Fruit fly (Drosophila melanogaster) whole organism, embryonic: ENCODE measurements around the gene CG10137.

Source experiments
- CG10431 ChIP-seq: fragments of 200-800 bp; sonication (Bioruptor generic); optimal IDR thresholded peaks from 3 replicates; lab custom pipeline; 2018; ENCODE audit warnings: missing biosample characterization, mild to moderate bottlenecking, missing genetic modification characterization
- CG14710 ChIP-seq: fragments of 200-800 bp; sonication (Bioruptor generic); optimal IDR thresholded peaks from 3 replicates; lab custom pipeline; 2019; ENCODE audit warnings: missing biosample characterization, mild to moderate bottlenecking, missing genetic modification characterization, moderate library complexity
- CG17912 ChIP-seq: fragments of 200-800 bp; sonication (Bioruptor generic); optimal IDR thresholded peaks from 2 replicates; lab custom pipeline; 2018; ENCODE audit warnings: missing biosample characterization, mild to moderate bottlenecking, missing genetic modification characterization
- CG1792 ChIP-seq: fragments of 200-800 bp; sonication (Bioruptor generic); optimal IDR thresholded peaks from 2 replicates; lab custom pipeline; 2016; ENCODE audit warnings: missing biosample characterization, missing genetic modification characterization
- CG2712 ChIP-seq: fragments of 200-800 bp; optimal IDR thresholded peaks from 3 replicates; lab custom pipeline; 2019; ENCODE audit warnings: missing biosample characterization, mild to moderate bottlenecking, missing genetic modification characterization, moderate library complexity
- CG31224 ChIP-seq: fragments of 200-800 bp; sonication (Bioruptor generic); IDR thresholded peaks from 2 replicates; pipeline ENCODE4 v1.3.6; 2022; ENCODE audit warnings: missing biosample characterization, missing genetic modification characterization
- CG32772 ChIP-seq: fragments of 200-800 bp; sonication (Bioruptor generic); IDR thresholded peaks from 2 replicates; pipeline ENCODE4 v1.3.6; 2022; ENCODE audit warnings: missing biosample characterization, missing genetic modification characterization
- CG3281 ChIP-seq: fragments of 200-800 bp; sonication (Bioruptor generic); optimal IDR thresholded peaks from 3 replicates; lab custom pipeline; 2017; ENCODE audit warnings: missing biosample characterization, mild to moderate bottlenecking, missing genetic modification characterization
- CG3407 ChIP-seq: fragments of 200-800 bp; sonication (Bioruptor generic); optimal IDR thresholded peaks from 2 replicates; lab custom pipeline; 2018; ENCODE audit warnings: missing biosample characterization, mild to moderate bottlenecking, missing genetic modification characterization
- CG3726 ChIP-seq: fragments of 200-800 bp; sonication (Bioruptor generic); IDR thresholded peaks from 3 replicates; pipeline ENCODE4, ENCODE4 v1.3.6; 2022; ENCODE audit warnings: missing biosample characterization, missing genetic modification characterization
- CG3847 ChIP-seq: fragments of 200-800 bp; sonication (Bioruptor generic); IDR thresholded peaks from 2 replicates; pipeline ENCODE4 v1.3.6; 2022; ENCODE audit warnings: missing biosample characterization, missing genetic modification characterization
- CG4404 ChIP-seq: fragments of 200-800 bp; sonication (Bioruptor generic); IDR thresholded peaks from 2 replicates; pipeline ENCODE4 v1.3.6; 2022; ENCODE audit warnings: missing biosample characterization, missing genetic modification characterization
- CG4617 ChIP-seq: fragments of 200-800 bp; sonication (Bioruptor generic); optimal IDR thresholded peaks from 3 replicates; lab custom pipeline; 2016; ENCODE audit warnings: missing biosample characterization, missing genetic modification characterization, borderline replicate concordance
- CG4730 ChIP-seq: fragments of 200-800 bp; sonication (Bioruptor generic); IDR thresholded peaks from 2 replicates; pipeline ENCODE4 v1.3.6; 2022; ENCODE audit warnings: missing biosample characterization, missing genetic modification characterization
- CG4820 ChIP-seq: fragments of 200-800 bp; sonication (Bioruptor generic); optimal IDR thresholded peaks from 3 replicates; lab custom pipeline; 2016; ENCODE audit warnings: missing biosample characterization, missing genetic modification characterization
- CG6683 ChIP-seq: fragments of 200-800 bp; sonication (Bioruptor generic); optimal IDR thresholded peaks from 2 replicates; lab custom pipeline; 2017; ENCODE audit warnings: missing biosample characterization, mild to moderate bottlenecking, missing genetic modification characterization, missing genetic modification reagents
- CG6854 ChIP-seq: fragments of 200-800 bp; sonication (Bioruptor generic); optimal IDR thresholded peaks from 3 replicates; lab custom pipeline; 2017; ENCODE audit warnings: missing biosample characterization, mild to moderate bottlenecking, missing genetic modification characterization
- CG8290 ChIP-seq, 3 experiments: fragments of 200-800 bp; sonication (Bioruptor generic); optimal IDR thresholded peaks; 2 replicates each; lab custom pipeline; 2016 to 2019; ENCODE audit warnings: missing biosample characterization in 3 of 3, missing genetic modification characterization in 3 of 3, mild to moderate bottlenecking in 2 of 3, moderate library complexity in 1 of 3
- CG8924 ChIP-seq: fragments of 200-800 bp; optimal IDR thresholded peaks from 3 replicates; lab custom pipeline; 2019; ENCODE audit warnings: missing biosample characterization, mild to moderate bottlenecking, missing genetic modification characterization, moderate library complexity
- CG9215 ChIP-seq: fragments of 200-800 bp; sonication (Bioruptor generic); IDR thresholded peaks from 2 replicates; pipeline ENCODE4 v1.3.6; 2022; ENCODE audit warnings: missing biosample characterization, missing genetic modification characterization
- CG9437 ChIP-seq: fragments of 200-800 bp; sonication (Bioruptor generic); optimal IDR thresholded peaks from 2 replicates; lab custom pipeline; 2018; ENCODE audit warnings: missing biosample characterization, mild to moderate bottlenecking, missing genetic modification characterization
- CoRest ChIP-seq: fragments of 200-800 bp; sonication (Bioruptor generic); optimal IDR thresholded peaks from 3 replicates; lab custom pipeline; 2018; ENCODE audit warnings: missing biosample characterization, mild to moderate bottlenecking, missing genetic modification characterization, moderate library complexity
- Dp ChIP-seq: fragments of 200-800 bp; sonication (Bioruptor generic); optimal IDR thresholded peaks from 2 replicates; lab custom pipeline; 2018; ENCODE audit warnings: missing biosample characterization, mild to moderate bottlenecking, missing genetic modification characterization, moderate library complexity
- Ets65A ChIP-seq: fragments of 200-800 bp; sonication (Bioruptor generic); peaks from one replicate; lab custom pipeline; 2016; ENCODE audit warnings: missing biosample characterization, missing genetic modification characterization
- Jarid2 ChIP-seq: fragments of 200-800 bp; sonication (Bioruptor generic); optimal IDR thresholded peaks from 3 replicates; lab custom pipeline; 2017; ENCODE audit warnings: mild to moderate bottlenecking, missing biosample characterization, missing genetic modification reagents, missing genetic modification characterization
- Sox102F ChIP-seq: fragments of 200-800 bp; sonication (Bioruptor generic); optimal IDR thresholded peaks from 2 replicates; lab custom pipeline; 2018; ENCODE audit warnings: missing biosample characterization, mild to moderate bottlenecking, missing genetic modification characterization, moderate library complexity
- Trl ChIP-seq, 3 experiments: fragments of >200 bp in 2 of 3; fragments of 200-800 bp in 1 of 3; sonication (Bioruptor generic) in 1 of 3; optimal IDR thresholded peaks; 2 replicates in 1 of 3; 3 replicates in 2 of 3; lab custom pipeline; 2016 to 2017; ENCODE audit warnings: missing biosample characterization in 1 of 3, missing genetic modification characterization in 1 of 3
- ab ChIP-seq: fragments of 200-800 bp; sonication (Bioruptor generic); optimal IDR thresholded peaks from 2 replicates; lab custom pipeline; 2016; ENCODE audit warnings: missing biosample characterization, missing genetic modification characterization
- ash1 ChIP-seq: fragments of 200-800 bp; sonication (Bioruptor generic); optimal IDR thresholded peaks from 2 replicates; lab custom pipeline; 2018; ENCODE audit warnings: missing biosample characterization, mild to moderate bottlenecking, missing genetic modification characterization
- bbx ChIP-seq: fragments of 200-800 bp; sonication (Bioruptor generic); IDR thresholded peaks from 2 replicates; pipeline ENCODE4 v1.3.6; 2022; ENCODE audit warnings: missing biosample characterization, missing genetic modification characterization; ENCODE audit not compliant: partially characterized antibody
- bowl ChIP-seq: fragments of 200-800 bp; sonication (Bioruptor generic); IDR thresholded peaks from 2 replicates; pipeline ENCODE4 v1.3.6; 2022; ENCODE audit warnings: missing biosample characterization, missing genetic modification characterization
- chinmo ChIP-seq: fragments of 200-800 bp; sonication (Bioruptor generic); IDR thresholded peaks from 4 replicates; pipeline ENCODE4 v1.3.6; 2022; ENCODE audit warnings: missing biosample characterization, missing genetic modification characterization; ENCODE audit not compliant: partially characterized antibody
- corto ChIP-seq: fragments of 200-800 bp; sonication (Bioruptor generic); optimal IDR thresholded peaks from 2 replicates; lab custom pipeline; 2016; ENCODE audit warnings: missing biosample characterization, mild to moderate bottlenecking, missing genetic modification characterization, moderate library complexity
- dysf ChIP-seq: fragments of 200-800 bp; sonication (Bioruptor generic); IDR thresholded peaks from 3 replicates; pipeline ENCODE4 v1.3.6; 2022; ENCODE audit warnings: missing biosample characterization, missing genetic modification characterization
- gro ChIP-seq: fragments of 200-800 bp; sonication (Bioruptor generic); optimal IDR thresholded peaks from 2 replicates; lab custom pipeline; 2016; ENCODE audit warnings: missing biosample characterization, missing genetic modification characterization
- gsb ChIP-seq: fragments of 200-800 bp; sonication (Bioruptor generic); IDR thresholded peaks from 2 replicates; pipeline ENCODE4 v1.3.6; 2022; ENCODE audit warnings: missing biosample characterization, missing genetic modification characterization
- hth ChIP-seq: fragments of >200 bp; optimal IDR thresholded peaks from 2 replicates; lab custom pipeline; 2017; ENCODE audit warnings: inconsistent platforms
- inv ChIP-seq: fragments of 200-800 bp; sonication (Bioruptor generic); IDR thresholded peaks from 2 replicates; pipeline ENCODE4 v1.3.6; 2022; ENCODE audit warnings: missing biosample characterization, missing genetic modification characterization; ENCODE audit not compliant: partially characterized antibody
- jing ChIP-seq: fragments of 200-800 bp; sonication (Bioruptor generic); optimal IDR thresholded peaks from 2 replicates; lab custom pipeline; 2018; ENCODE audit warnings: missing biosample characterization, mild to moderate bottlenecking, missing genetic modification characterization
- kni ChIP-seq: fragments of 200-800 bp; sonication (Bioruptor generic); optimal IDR thresholded peaks from 3 replicates; lab custom pipeline; 2017; ENCODE audit warnings: mild to moderate bottlenecking, missing biosample characterization, missing genetic modification reagents, missing genetic modification characterization
- nerfin-1 ChIP-seq: fragments of 200-800 bp; sonication (Bioruptor generic); optimal IDR thresholded peaks from 3 replicates; lab custom pipeline; 2019; ENCODE audit warnings: missing biosample characterization, mild to moderate bottlenecking, missing genetic modification characterization, moderate library complexity
- otp ChIP-seq: fragments of 200-800 bp; sonication (Bioruptor generic); IDR thresholded peaks from 3 replicates; pipeline ENCODE4, ENCODE4 v1.3.6; 2022; ENCODE audit warnings: missing biosample characterization, missing genetic modification characterization
- phol ChIP-seq: fragments of 200-800 bp; sonication (Bioruptor generic); optimal IDR thresholded peaks from 3 replicates; lab custom pipeline; 2018; ENCODE audit warnings: missing biosample characterization, mild to moderate bottlenecking, missing genetic modification characterization, moderate library complexity
- pum ChIP-seq: fragments of 200-800 bp; sonication (Bioruptor generic); optimal IDR thresholded peaks from 2 replicates; lab custom pipeline; 2016; ENCODE audit warnings: missing biosample characterization, missing genetic modification characterization
- rib ChIP-seq: fragments of 200-800 bp; sonication (Bioruptor generic); IDR thresholded peaks from 2 replicates; pipeline ENCODE4 v1.3.6; 2022; ENCODE audit warnings: missing biosample characterization, missing genetic modification characterization
- schlank ChIP-seq: fragments of 200-800 bp; sonication (Bioruptor generic); optimal IDR thresholded peaks from 2 replicates; lab custom pipeline; 2018; ENCODE audit warnings: missing biosample characterization, mild to moderate bottlenecking, missing genetic modification characterization
- sr ChIP-seq: fragments of 200-800 bp; sonication (Bioruptor generic); IDR thresholded peaks from 3 replicates; pipeline ENCODE4 v1.3.6; 2022; ENCODE audit warnings: missing biosample characterization, missing genetic modification characterization
- zfh2 ChIP-seq: fragments of 200-800 bp; sonication (Bioruptor generic); optimal IDR thresholded peaks from 2 replicates; lab custom pipeline; 2016; ENCODE audit warnings: missing biosample characterization, missing genetic modification characterization

The CG10137 gene

DNA sequence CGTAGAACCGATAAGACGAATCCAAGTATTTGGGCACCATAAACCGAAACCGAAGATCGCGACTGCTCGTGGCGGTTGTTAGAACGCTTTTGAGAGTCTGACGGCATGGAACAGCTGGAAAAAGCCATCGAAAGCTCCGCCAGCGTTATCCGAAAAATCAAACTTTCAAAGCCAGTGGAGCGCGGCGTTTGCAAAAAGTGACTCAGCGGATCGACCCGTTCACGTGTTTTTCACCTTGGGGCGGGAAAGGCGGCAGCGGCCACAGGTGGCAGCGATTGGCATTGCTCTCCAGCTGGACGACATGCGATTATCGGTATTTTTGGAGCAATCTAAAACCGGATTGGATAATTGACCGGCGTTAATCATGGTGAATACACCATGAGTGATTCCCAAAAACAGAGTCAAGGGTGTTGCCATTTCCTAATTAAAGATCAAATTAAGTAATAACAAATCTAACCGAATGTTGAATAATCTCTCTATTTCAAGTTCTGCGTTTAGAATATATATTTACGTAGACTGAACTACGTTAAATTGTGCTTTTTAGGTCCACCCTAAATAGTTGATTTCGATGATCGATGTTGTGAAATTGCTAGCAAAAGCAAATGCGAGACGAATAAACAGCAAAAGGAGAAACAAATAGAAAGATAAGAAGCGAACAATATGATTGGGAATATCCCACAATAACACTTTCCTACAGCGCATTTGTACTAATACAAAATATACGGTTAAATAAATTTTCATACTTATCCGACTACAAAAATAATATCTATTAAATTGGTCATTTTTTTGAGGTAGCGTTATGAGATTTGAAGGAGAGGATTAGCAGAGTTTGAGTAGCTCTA lies 20.6 kb downstream of the CG10137 start, which contains the start of gene CG10337 (continued):
- TF ChIP-seq Ets65A (GFP tag; lab: Kevin White, UChicago) (peak; percentile 25), Trl (optimal IDR thresholded peaks at IDR 0.05; lab: Kevin White, UChicago) (peak in 1 of 2 experiments; percentile 1), Trl (GFP tag; optimal IDR thresholded peaks at IDR 0.05; lab: Kevin White, UChicago) (no peak), CG6683 (GFP tag; lab: Kevin White, UChicago) (peak; percentile 6), Jarid2 (GFP tag; lab: Kevin White, UChicago) (peak; percentile 8), CG6854 (peak; percentile 64), otp (GFP tag; lab: Robert Waterston, UW) (peak; percentile 52; the same call in 1 of the 3 replicates), bbx (no peak), CG32772 (GFP tag; lab: Robert Waterston, UW) (no peak), CG3407 (GFP tag; lab: Kevin White, UChicago) (no peak), CG9437 (GFP tag; lab: Kevin White, UChicago) (peak; percentile 89), hth (lab: Kevin White, UChicago) (no peak), inv (GFP tag; lab: Robert Waterston, UW) (no peak), sr (GFP tag; lab: Robert Waterston, UW) (no peak), CG8290 (GFP tag; optimal IDR thresholded peaks at IDR 0.05; lab: Kevin White, UChicago) (no peak), CG8290 (tag; optimal IDR thresholded peaks at IDR 0.05; lab: Kevin White, UChicago) (peak in 1 of 2 experiments; percentile 77), jing (GFP tag; lab: Kevin White, UChicago) (no peak), CG3847 (no peak), bowl (GFP tag; lab: Robert Waterston, UW) (no peak), chinmo (0 out of 4 replicates have a peak, but pooled peaks have one; percentile 32), phol (peak; percentile 29), rib (peak; percentile 83), CG2712 (tag; lab: Kevin White, UChicago) (peak; percentile 28), gsb (GFP tag; lab: Robert Waterston, UW) (no peak; the same call in 1 of the 2 replicates), CG4617 (GFP tag; lab: Kevin White, UChicago) (peak; percentile 35), zfh2 (GFP tag; lab: Kevin White, UChicago) (no peak), gro (GFP tag; lab: Kevin White, UChicago) (peak; percentile 15), ab (GFP tag; lab: Kevin White, UChicago) (no peak), CG4820 (GFP tag; lab: Kevin White, UChicago) (peak; percentile 7), CoRest (tag; lab: Kevin White, UChicago) (peak; percentile 47), CG4404 (GFP tag; lab: Robert Waterston, UW) (no peak), CG3726 (GFP tag; lab: Robert Waterston, UW) (no peak), CG31224 (GFP tag; lab: Robert Waterston, UW) (peak; percentile 31; the same call in 1 of the 2 replicates), kni (GFP tag; lab: Kevin White, UChicago) (no peak), CG4730 (GFP tag; lab: Robert Waterston, UW) (no peak), CG14710 (tag; lab: Kevin White, UChicago) (peak; percentile 25), CG3281 (GFP tag; lab: Kevin White, UChicago) (peak; percentile 80), dysf (GFP tag; lab: Robert Waterston, UW) (peak; percentile 55; the same call in 1 of the 3 replicates), CG17912 (GFP tag; lab: Kevin White, UChicago) (no peak), ash1 (GFP tag; lab: Kevin White, UChicago) (no peak), CG9215 (no peak; the same call in 1 of the 2 replicates), CG8924 (tag; lab: Kevin White, UChicago) (peak; percentile 58), Sox102F (GFP tag; lab: Kevin White, UChicago) (peak; percentile 57), CG1792 (GFP tag; lab: Kevin White, UChicago) (no peak), Dp (GFP tag; lab: Kevin White, UChicago) (no peak), pum (no peak), corto (no peak), nerfin-1 (peak; percentile 34), schlank (peak; percentile 17), CG10431 (GFP tag; lab: Kevin White, UChicago) (peak; percentile 19)
